Fruit fly (Drosophila melanogaster) whole organism, embryonic: Measurements from ENCODE around the gene dtn.
A peak's percentile ranks its signal among the peaks of the same experiment; 100 is the strongest.

Source experiments
- Atf6 ChIP-seq: fragments of 200-800 bp; sonication (Bioruptor generic); IDR thresholded peaks from 2 replicates; pipeline ENCODE4 v1.3.6; 2022; ENCODE audit warnings: missing biosample characterization, missing genetic modification characterization
- B-H2 ChIP-seq: fragments of 200-800 bp; sonication (Bioruptor generic); optimal IDR thresholded peaks from 2 replicates; lab custom pipeline; 2018; ENCODE audit warnings: missing biosample characterization, mild to moderate bottlenecking, missing genetic modification characterization
- Blimp-1 ChIP-seq: fragments of 200-800 bp; sonication (Bioruptor generic); optimal IDR thresholded peaks from 3 replicates; lab custom pipeline; 2018; ENCODE audit warnings: missing biosample characterization, missing genetic modification characterization, mild to moderate bottlenecking, moderate library complexity, missing genetic modification reagents
- CG10462 ChIP-seq: fragments of 200-800 bp; sonication (Bioruptor generic); optimal IDR thresholded peaks from 2 replicates; lab custom pipeline; 2016; ENCODE audit warnings: missing biosample characterization, missing genetic modification characterization
- CG11560 ChIP-seq: fragments of 200-800 bp; sonication (Bioruptor generic); IDR thresholded peaks from 3 replicates; pipeline ENCODE4 v1.3.6; 2022; ENCODE audit warnings: missing biosample characterization, missing genetic modification characterization
- CG12071 ChIP-seq: fragments of 200-800 bp; sonication (Bioruptor generic); optimal IDR thresholded peaks from 3 replicates; lab custom pipeline; 2018; ENCODE audit warnings: missing biosample characterization, mild to moderate bottlenecking, missing genetic modification characterization
- CG15601 ChIP-seq: fragments of 200-800 bp; sonication (Bioruptor generic); optimal IDR thresholded peaks from 3 replicates; lab custom pipeline; 2019; ENCODE audit warnings: missing biosample characterization, mild to moderate bottlenecking, missing genetic modification characterization, moderate library complexity
- CG1832 ChIP-seq: fragments of 200-800 bp; sonication (Bioruptor generic); optimal IDR thresholded peaks from 2 replicates; lab custom pipeline; 2017; ENCODE audit warnings: missing biosample characterization, mild to moderate bottlenecking, missing genetic modification characterization, inconsistent platforms
- CG31441 ChIP-seq: fragments of 200-800 bp; sonication (Bioruptor generic); IDR thresholded peaks from 2 replicates; pipeline ENCODE4 v1.3.6; 2022; ENCODE audit warnings: missing biosample characterization, missing genetic modification characterization
- CG4404 ChIP-seq: fragments of 200-800 bp; sonication (Bioruptor generic); IDR thresholded peaks from 2 replicates; pipeline ENCODE4 v1.3.6; 2022; ENCODE audit warnings: missing biosample characterization, missing genetic modification characterization
- CG6272 ChIP-seq: fragments of 200-800 bp; sonication (Bioruptor generic); IDR thresholded peaks from 2 replicates; pipeline ENCODE4 v1.3.6; 2022; ENCODE audit warnings: missing biosample characterization, missing genetic modification characterization
- CG8359 ChIP-seq: fragments of 200-800 bp; sonication (Bioruptor generic); optimal IDR thresholded peaks from 2 replicates; lab custom pipeline; 2017; ENCODE audit warnings: missing biosample characterization, mild to moderate bottlenecking, missing genetic modification characterization, borderline replicate concordance
- CG9932 ChIP-seq: fragments of 200-800 bp; sonication (Bioruptor generic); IDR thresholded peaks from 2 replicates; pipeline ENCODE4 v1.3.6; 2022; ENCODE audit warnings: missing biosample characterization, missing genetic modification characterization
- Chrac-16 ChIP-seq: fragments of 200-800 bp; sonication (Bioruptor generic); optimal IDR thresholded peaks from 3 replicates; lab custom pipeline; 2016; ENCODE audit warnings: missing biosample characterization, missing genetic modification characterization
- CrebB ChIP-seq: fragments of 200-800 bp; sonication (Bioruptor generic); optimal IDR thresholded peaks from 3 replicates; lab custom pipeline; 2018; ENCODE audit warnings: missing biosample characterization, mild to moderate bottlenecking, missing genetic modification characterization
- Deaf1 ChIP-seq: fragments of 200-800 bp; optimal IDR thresholded peaks from 3 replicates; lab custom pipeline; 2019; ENCODE audit warnings: missing biosample characterization, mild to moderate bottlenecking, missing genetic modification characterization, moderate library complexity
- Drgx ChIP-seq: fragments of 200-800 bp; sonication (Bioruptor generic); IDR thresholded peaks from 2 replicates; pipeline ENCODE4 v1.3.6; 2022; ENCODE audit warnings: missing biosample characterization, missing genetic modification characterization
- Hey ChIP-seq: fragments of 200-800 bp; sonication (Bioruptor generic); optimal IDR thresholded peaks from 3 replicates; lab custom pipeline; 2018; ENCODE audit warnings: missing biosample characterization, mild to moderate bottlenecking, missing genetic modification characterization
- HmgD ChIP-seq: fragments of 200-800 bp; sonication (Bioruptor generic); optimal IDR thresholded peaks from 3 replicates; lab custom pipeline; 2016; ENCODE audit warnings: missing biosample characterization, missing genetic modification characterization
- Hsf ChIP-seq: fragments of 200-800 bp; sonication (Bioruptor generic); optimal IDR thresholded peaks from 3 replicates; lab custom pipeline; 2016; ENCODE audit warnings: missing biosample characterization, missing genetic modification characterization
- Jarid2 ChIP-seq: fragments of 200-800 bp; sonication (Bioruptor generic); optimal IDR thresholded peaks from 3 replicates; lab custom pipeline; 2017; ENCODE audit warnings: mild to moderate bottlenecking, missing biosample characterization, missing genetic modification reagents, missing genetic modification characterization
- Kr ChIP-seq: fragments of 200-800 bp; sonication (Bioruptor generic); optimal IDR thresholded peaks from 2 replicates; lab custom pipeline; 2017; ENCODE audit warnings: missing biosample characterization, mild to moderate bottlenecking, missing genetic modification characterization
- NC2β ChIP-seq: fragments of 200-800 bp; sonication (Bioruptor generic); optimal IDR thresholded peaks from 2 replicates; lab custom pipeline; 2016; ENCODE audit warnings: missing biosample characterization, missing genetic modification characterization
- Optix ChIP-seq: fragments of 200-800 bp; sonication (Bioruptor generic); IDR thresholded peaks from 3 replicates; pipeline ENCODE4 v1.3.6; 2022; ENCODE audit warnings: missing biosample characterization, missing genetic modification characterization
- Ravus ChIP-seq: fragments of 200-800 bp; sonication (Bioruptor generic); IDR thresholded peaks from 2 replicates; pipeline ENCODE4 v1.3.6; 2022; ENCODE audit warnings: missing biosample characterization, missing genetic modification characterization
- Side ChIP-seq: fragments of 200-800 bp; sonication (Bioruptor generic); optimal IDR thresholded peaks from 2 replicates; lab custom pipeline; 2016; ENCODE audit warnings: missing biosample characterization, missing genetic modification characterization
- Sox102F ChIP-seq: fragments of 200-800 bp; sonication (Bioruptor generic); optimal IDR thresholded peaks from 2 replicates; lab custom pipeline; 2018; ENCODE audit warnings: missing biosample characterization, mild to moderate bottlenecking, missing genetic modification characterization, moderate library complexity
- ab ChIP-seq: fragments of 200-800 bp; sonication (Bioruptor generic); optimal IDR thresholded peaks from 2 replicates; lab custom pipeline; 2016; ENCODE audit warnings: missing biosample characterization, missing genetic modification characterization
- abd-A ChIP-seq: fragments of 200-800 bp; sonication (Bioruptor generic); optimal IDR thresholded peaks from 3 replicates; lab custom pipeline; 2019; ENCODE audit warnings: missing biosample characterization, mild to moderate bottlenecking, missing genetic modification characterization, moderate library complexity
- al ChIP-seq: fragments of 200-800 bp; sonication (Bioruptor generic); IDR thresholded peaks from 2 replicates; pipeline ENCODE4 v1.3.6; 2022; ENCODE audit warnings: missing biosample characterization, missing genetic modification characterization
- ase ChIP-seq: fragments of 200-800 bp; sonication (Bioruptor generic); IDR thresholded peaks from 3 replicates; pipeline ENCODE4 v1.3.6; 2022; ENCODE audit warnings: missing biosample characterization, missing genetic modification characterization
- bsh ChIP-seq, 2 experiments: fragments of 200-800 bp; sonication (Bioruptor generic); optimal IDR thresholded peaks; 2 replicates each; lab custom pipeline; 2017 to 2018; ENCODE audit warnings: mild to moderate bottlenecking in 2 of 2, missing biosample characterization in 2 of 2, missing genetic modification characterization in 2 of 2, moderate library complexity in 1 of 2
- cas ChIP-seq: fragments of 200-800 bp; sonication (Bioruptor generic); IDR thresholded peaks from 2 replicates; pipeline ENCODE4 v1.3.6; 2022; ENCODE audit warnings: missing biosample characterization, missing genetic modification characterization
- cato ChIP-seq: fragments of 200-800 bp; sonication (Bioruptor generic); optimal IDR thresholded peaks from 2 replicates; lab custom pipeline; 2016; ENCODE audit warnings: missing biosample characterization, missing genetic modification characterization, borderline replicate concordance
- corto ChIP-seq: fragments of 200-800 bp; sonication (Bioruptor generic); optimal IDR thresholded peaks from 2 replicates; lab custom pipeline; 2016; ENCODE audit warnings: missing biosample characterization, mild to moderate bottlenecking, missing genetic modification characterization, moderate library complexity
- crc ChIP-seq: fragments of 200-800 bp; sonication (Bioruptor generic); optimal IDR thresholded peaks from 2 replicates; lab custom pipeline; 2016; ENCODE audit warnings: missing biosample characterization, missing genetic modification characterization
- dimm ChIP-seq: fragments of 200-800 bp; sonication (Bioruptor generic); IDR thresholded peaks from 2 replicates; pipeline ENCODE4 v1.3.6; 2022; ENCODE audit warnings: missing biosample characterization, missing genetic modification characterization
- dmrt99B ChIP-seq: fragments of 200-800 bp; sonication (Bioruptor generic); optimal IDR thresholded peaks from 2 replicates; lab custom pipeline; 2018; ENCODE audit warnings: missing biosample characterization, mild to moderate bottlenecking, missing genetic modification characterization, moderate library complexity
- gfzf ChIP-seq: fragments of 200-800 bp; sonication (Bioruptor generic); optimal IDR thresholded peaks from 2 replicates; lab custom pipeline; 2016; ENCODE audit warnings: missing biosample characterization, mild to moderate bottlenecking, missing genetic modification characterization, moderate library complexity
- kah ChIP-seq: fragments of 200-800 bp; sonication (Bioruptor generic); optimal IDR thresholded peaks from 2 replicates; lab custom pipeline; 2018; ENCODE audit warnings: missing biosample characterization, mild to moderate bottlenecking, missing genetic modification characterization
- klu ChIP-seq: fragments of 200-800 bp; sonication (Bioruptor generic); IDR thresholded peaks from 2 replicates; pipeline ENCODE4 v1.3.6; 2022; ENCODE audit warnings: missing biosample characterization, missing genetic modification characterization
- lab ChIP-seq: fragments of 200-800 bp; sonication (Bioruptor generic); optimal IDR thresholded peaks from 3 replicates; lab custom pipeline; 2017; ENCODE audit warnings: missing biosample characterization, missing genetic modification characterization, mild to moderate bottlenecking, moderate library complexity, missing genetic modification reagents
- p53 ChIP-seq: fragments of 200-800 bp; sonication (Bioruptor generic); optimal IDR thresholded peaks from 2 replicates; lab custom pipeline; 2016; ENCODE audit warnings: missing biosample characterization, missing genetic modification characterization
- psq ChIP-seq: fragments of 200-800 bp; sonication (Bioruptor generic); optimal IDR thresholded peaks from 2 replicates; lab custom pipeline; 2017; ENCODE audit warnings: missing biosample characterization, missing genetic modification characterization
- sim ChIP-seq: fragments of 200-800 bp; sonication (Bioruptor generic); IDR thresholded peaks from 2 replicates; pipeline ENCODE4 v1.3.6; 2022; ENCODE audit warnings: missing biosample characterization, missing genetic modification characterization
- stwl ChIP-seq: fragments of 200-800 bp; sonication (Bioruptor generic); optimal IDR thresholded peaks from 3 replicates; lab custom pipeline; 2018; ENCODE audit warnings: missing biosample characterization, mild to moderate bottlenecking, missing genetic modification characterization, moderate library complexity
- tna ChIP-seq: fragments of 200-800 bp; sonication (Bioruptor generic); IDR thresholded peaks from 2 replicates; pipeline ENCODE4 v1.3.6; 2022; ENCODE audit warnings: missing biosample characterization, missing genetic modification characterization; ENCODE audit not compliant: partially characterized antibody
- unpg ChIP-seq: fragments of 200-800 bp; sonication (Bioruptor generic); optimal IDR thresholded peaks from 3 replicates; lab custom pipeline; 2018; ENCODE audit warnings: missing biosample characterization, mild to moderate bottlenecking, missing genetic modification characterization, moderate library complexity
- wdn ChIP-seq: fragments of 200-800 bp; sonication (Bioruptor generic); IDR thresholded peaks from 2 replicates; pipeline ENCODE4 v1.3.6; 2022; ENCODE audit warnings: missing biosample characterization, missing genetic modification characterization
- wek ChIP-seq: fragments of 200-800 bp; sonication (Bioruptor generic); optimal IDR thresholded peaks from 3 replicates; lab custom pipeline; 2018; ENCODE audit warnings: missing biosample characterization, mild to moderate bottlenecking, missing genetic modification characterization, moderate library complexity
- zfh1 ChIP-seq: fragments of 200-800 bp; sonication (Bioruptor generic); IDR thresholded peaks from 3 replicates; pipeline ENCODE4 v1.3.6; 2022; ENCODE audit warnings: missing biosample characterization, missing genetic modification characterization

Gene dtn

dm6 chrX:6255414-6255915, 30.0 kb downstream of the dtn start, which contains the start of the genes Rbcn-3A and Spx (continued):
- TF ChIP-seq Ravus (GFP tag; lab: Robert Waterston, UW) (no peak), Side (GFP tag; lab: Kevin White, UChicago) (no peak), klu (GFP tag; lab: Robert Waterston, UW) (no peak), CG9932 (GFP tag; lab: Robert Waterston, UW) (peak; percentile 63), CG31441 (GFP tag; lab: Robert Waterston, UW) (peak; percentile 36; the same call in 1 of the 2 replicates), gfzf (GFP tag; lab: Kevin White, UChicago) (peak; percentile 16), wek (GFP tag; lab: Kevin White, UChicago) (no peak), abd-A (tag; lab: Kevin White, UChicago) (no peak), psq (no peak), Hey (tag; lab: Kevin White, UChicago) (no peak), Hsf (no peak), CG1832 (GFP tag; lab: Kevin White, UChicago) (no peak), wdn (GFP tag; lab: Robert Waterston, UW) (no peak), Kr (GFP tag; lab: Kevin White, UChicago) (no peak), al (GFP tag; lab: Robert Waterston, UW) (peak; percentile 23; the same call in 1 of the 2 replicates), Atf6 (GFP tag; lab: Robert Waterston, UW) (no peak), Jarid2 (no peak), ase (GFP tag; lab: Robert Waterston, UW) (no peak), dmrt99B (tag; lab: Kevin White, UChicago) (no peak), crc (GFP tag; lab: Kevin White, UChicago) (no peak), CG12071 (no peak), cas (GFP tag; lab: Robert Waterston, UW) (no peak), zfh1 (no peak), p53 (GFP tag; lab: Kevin White, UChicago) (no peak), tna (GFP tag; lab: Robert Waterston, UW) (peak; percentile 70), sim (GFP tag; lab: Robert Waterston, UW) (no peak), HmgD (GFP tag; lab: Kevin White, UChicago) (no peak), B-H2 (GFP tag; lab: Kevin White, UChicago) (peak; percentile 6), ab (GFP tag; lab: Kevin White, UChicago) (no peak), CG6272 (GFP tag; lab: Robert Waterston, UW) (0 out of 2 replicates have a peak, but pooled peaks have one; percentile 18), unpg (GFP tag; lab: Kevin White, UChicago) (no peak), Sox102F (GFP tag; lab: Kevin White, UChicago) (peak; percentile 49), cato (GFP tag; lab: Kevin White, UChicago) (no peak), CG11560 (no peak), Chrac-16 (no peak), corto (GFP tag; lab: Kevin White, UChicago) (no peak), bsh (GFP tag; optimal IDR thresholded peaks at IDR 0.05; lab: Kevin White, UChicago) (no peak), CG4404 (GFP tag; lab: Robert Waterston, UW) (no peak), CG10462 (GFP tag; lab: Kevin White, UChicago) (no peak), lab (GFP tag; lab: Kevin White, UChicago) (peak; percentile 34), NC2β (no peak), Blimp-1 (no peak), dimm (no peak), Optix (no peak), kah (no peak), CrebB (tag; lab: Kevin White, UChicago) (no peak), CG8359 (GFP tag; lab: Kevin White, UChicago) (no peak), Drgx (GFP tag; lab: Robert Waterston, UW) (no peak), CG15601 (peak; percentile 29), stwl (peak; percentile 51), Deaf1 (tag; lab: Kevin White, UChicago) (no peak)
